Worm (Caenorhabditis elegans) whole organism, L4 larva: ENCODE data around the gene tag-281.

Source experiments
- ama-1 ChIP-seq: fragments of 150-350 bp; optimal IDR thresholded peaks from 2 replicates; lab custom pipeline; 2014; ENCODE audit warnings: inconsistent platforms, mixed read lengths
- ceh-32 ChIP-seq: sonication (generic microtip); optimal IDR thresholded peaks from 2 replicates; lab custom pipeline; 2016; ENCODE audit warnings: mild to moderate bottlenecking, missing genetic modification characterization, missing compliant biosample characterization; ENCODE audit not compliant: poor library complexity
- daf-12 ChIP-seq: fragments of 150-350 bp; optimal IDR thresholded peaks from 2 replicates; lab custom pipeline; 2014; ENCODE audit warnings: missing biosample characterization, missing genetic modification reagents, missing genetic modification characterization
- fos-1 ChIP-seq: fragments of 150-350 bp; optimal IDR thresholded peaks from 2 replicates; lab custom pipeline; 2014; ENCODE audit warnings: missing biosample characterization, missing genetic modification characterization
- jun-1 ChIP-seq: fragments of 150-350 bp; optimal IDR thresholded peaks from 2 replicates; lab custom pipeline; 2014; ENCODE audit warnings: missing biosample characterization, missing genetic modification reagents, missing genetic modification characterization
- mep-1 ChIP-seq: fragments of 150-350 bp; sonication (generic microtip); optimal IDR thresholded peaks from 3 replicates; lab custom pipeline; 2014; ENCODE audit warnings: missing biosample characterization, missing genetic modification characterization
- nhr-25 ChIP-seq: sonication (generic microtip); optimal IDR thresholded peaks from 2 replicates; lab custom pipeline; 2017; ENCODE audit warnings: missing genetic modification characterization, mild to moderate bottlenecking, missing compliant biosample characterization, antibody characterized with exemption, moderate library complexity, borderline replicate concordance; ENCODE audit not compliant: insufficient read depth
- nhr-28 ChIP-seq: fragments of 150-350 bp; optimal IDR thresholded peaks from 2 replicates; lab custom pipeline; 2014; ENCODE audit warnings: missing biosample characterization, missing genetic modification characterization
- nhr-77 ChIP-seq: fragments of 150-350 bp; optimal IDR thresholded peaks from 2 replicates; lab custom pipeline; 2014; ENCODE audit warnings: missing biosample characterization, missing genetic modification characterization
- unc-39 ChIP-seq: sonication (generic microtip); optimal IDR thresholded peaks from 2 replicates; lab custom pipeline; 2017; ENCODE audit warnings: missing biosample characterization, missing genetic modification characterization
- zip-2 ChIP-seq: fragments of 150-350 bp; optimal IDR thresholded peaks from 2 replicates; lab custom pipeline; 2014; ENCODE audit warnings: missing biosample characterization, missing genetic modification characterization

- no peak for TF ChIP-seq fos-1 (tag; lab: Kevin White, UChicago)
- TF ChIP-seq nhr-77 (tag; lab: Kevin White, UChicago): no peak
- TF ChIP-seq nhr-25 (tag; lab: Kevin White, UChicago): no peak
- TF ChIP-seq unc-39 (tag; lab: Kevin White, UChicago): no peak
- no peak for TF ChIP-seq ceh-32 (tag; lab: Kevin White, UChicago)
- no peak for TF ChIP-seq zip-2
- no peak for TF ChIP-seq mep-1 (tag; lab: Kevin White, UChicago)
- no peak for TF ChIP-seq ama-1
- no peak for TF ChIP-seq daf-12 (tag; lab: Kevin White, UChicago)
- no peak for TF ChIP-seq nhr-28
- TF ChIP-seq jun-1 (tag; lab: Kevin White, UChicago): no peak
Measured at ce11 chrII:12417514-12417913, 42.0 kb upstream of the tag-281 start, which contains the start of gene sre-27.
